Worm (Caenorhabditis elegans) whole organism, late embryonic: ENCODE data around the gene Y49E10.16.
"Not testable (repeated sequence)": the region's sequence is repeated elsewhere in the genome, so short reads cannot be mapped to it uniquely, and the experiment has no call there.

Experiments used
- C08G9.2 ChIP-seq: sonication (generic microtip); optimal IDR thresholded peaks from 2 replicates; lab custom pipeline; 2016; ENCODE audit warnings: mild to moderate bottlenecking, missing genetic modification characterization, moderate library complexity, missing compliant biosample characterization
- C38D4.7 ChIP-seq: fragments of 200-800 bp; sonication (Bioruptor generic); optimal IDR thresholded peaks from 2 replicates; lab custom pipeline; 2018; ENCODE audit warnings: mild to moderate bottlenecking, missing genetic modification characterization, moderate library complexity, missing compliant biosample characterization
- F13H6.1 ChIP-seq: sonication (generic microtip); optimal IDR thresholded peaks from 2 replicates; lab custom pipeline; 2016; ENCODE audit warnings: missing genetic modification characterization, missing compliant biosample characterization
- K02D7.2 ChIP-seq: sonication (generic microtip); optimal IDR thresholded peaks from 2 replicates; lab custom pipeline; 2017; ENCODE audit warnings: mild to moderate bottlenecking, missing genetic modification characterization, missing compliant biosample characterization
- T23F11.4 ChIP-seq: fragments of 200-800 bp; sonication (Bioruptor generic); optimal IDR thresholded peaks from 2 replicates; lab custom pipeline; 2018; ENCODE audit warnings: mild to moderate bottlenecking, missing genetic modification characterization, missing compliant biosample characterization
- Y22D7AL.16 ChIP-seq: sonication (generic microtip); optimal IDR thresholded peaks from 2 replicates; lab custom pipeline; 2016; ENCODE audit warnings: missing genetic modification characterization, missing compliant biosample characterization
- ahr-1 ChIP-seq: sonication (generic microtip); optimal IDR thresholded peaks from 2 replicates; lab custom pipeline; 2016; ENCODE audit warnings: missing genetic modification characterization, missing compliant biosample characterization
- ama-1 ChIP-seq: fragments of 150-350 bp; optimal IDR thresholded peaks from 2 replicates; lab custom pipeline; 2014
- ceh-19 ChIP-seq: fragments of 200-800 bp; sonication (Bioruptor generic); optimal IDR thresholded peaks from 2 replicates; lab custom pipeline; 2018; ENCODE audit warnings: mild to moderate bottlenecking, missing genetic modification characterization, missing compliant biosample characterization
- ceh-24 ChIP-seq: sonication (generic microtip); optimal IDR thresholded peaks from 2 replicates; lab custom pipeline; 2016; ENCODE audit warnings: mild to moderate bottlenecking, missing genetic modification characterization, missing compliant biosample characterization
- ceh-31 ChIP-seq: sonication (generic microtip); optimal IDR thresholded peaks from 2 replicates; lab custom pipeline; 2016; ENCODE audit warnings: missing genetic modification characterization, missing compliant biosample characterization
- ceh-34 ChIP-seq: sonication (generic microtip); optimal IDR thresholded peaks from 2 replicates; lab custom pipeline; 2016; ENCODE audit warnings: mild to moderate bottlenecking, missing genetic modification characterization, missing compliant biosample characterization
- ceh-45 ChIP-seq: fragments of 200-800 bp; sonication (Bioruptor generic); IDR thresholded peaks from 2 replicates; pipeline ENCODE4 v1.3.6; 2022; ENCODE audit warnings: missing genetic modification reagents, missing genetic modification characterization, missing compliant biosample characterization
- ceh-48 ChIP-seq: sonication (generic microtip); optimal IDR thresholded peaks from 2 replicates; lab custom pipeline; 2016; ENCODE audit warnings: missing genetic modification characterization, inconsistent platforms, missing compliant biosample characterization
- che-1 ChIP-seq: sonication (generic microtip); optimal IDR thresholded peaks from 2 replicates; lab custom pipeline; 2016; ENCODE audit warnings: mild to moderate bottlenecking, missing genetic modification characterization, missing compliant biosample characterization
- dmd-4 ChIP-seq: sonication (generic microtip); optimal IDR thresholded peaks from 2 replicates; lab custom pipeline; 2016; ENCODE audit warnings: borderline replicate concordance, missing genetic modification characterization, missing compliant biosample characterization
- dve-1 ChIP-seq: sonication (generic microtip); optimal IDR thresholded peaks from 2 replicates; lab custom pipeline; 2017; ENCODE audit warnings: antibody characterized with exemption, mild to moderate bottlenecking, missing genetic modification characterization, missing compliant biosample characterization
- ets-4 ChIP-seq: sonication (generic microtip); optimal IDR thresholded peaks from 2 replicates; lab custom pipeline; 2016; ENCODE audit warnings: missing genetic modification characterization, missing compliant biosample characterization
- eyg-1 ChIP-seq: sonication (generic microtip); optimal IDR thresholded peaks from 2 replicates; lab custom pipeline; 2016; ENCODE audit warnings: missing genotype, missing genetic modification characterization, missing compliant biosample characterization
- fax-1 ChIP-seq: sonication (generic microtip); optimal IDR thresholded peaks from 2 replicates; lab custom pipeline; 2016; ENCODE audit warnings: missing genotype, missing genetic modification characterization, missing compliant biosample characterization
- fkh-6 ChIP-seq: sonication (generic microtip); optimal IDR thresholded peaks from 2 replicates; lab custom pipeline; 2016; ENCODE audit warnings: missing genetic modification characterization, missing compliant biosample characterization
- gmeb-2 ChIP-seq: sonication (generic microtip); optimal IDR thresholded peaks from 2 replicates; lab custom pipeline; 2016; ENCODE audit warnings: missing genetic modification characterization, inconsistent platforms, missing compliant biosample characterization
- hlh-30 ChIP-seq: sonication (generic microtip); optimal IDR thresholded peaks from 2 replicates; lab custom pipeline; 2017; ENCODE audit warnings: antibody characterized with exemption, missing genetic modification characterization, missing compliant biosample characterization; ENCODE audit not compliant: insufficient read depth
- hlh-6 ChIP-seq: sonication (generic microtip); optimal IDR thresholded peaks from 2 replicates; lab custom pipeline; 2016; ENCODE audit warnings: missing genotype, missing genetic modification characterization, missing compliant biosample characterization
- hlh-8 ChIP-seq: sonication (generic microtip); optimal IDR thresholded peaks from 2 replicates; lab custom pipeline; 2016; ENCODE audit warnings: missing genotype, missing genetic modification characterization, missing compliant biosample characterization
- madf-2 ChIP-seq: sonication (generic microtip); optimal IDR thresholded peaks from 2 replicates; lab custom pipeline; 2017; ENCODE audit warnings: missing genetic modification characterization, missing compliant biosample characterization
- mec-3 ChIP-seq: sonication (generic microtip); optimal IDR thresholded peaks from 2 replicates; lab custom pipeline; 2016; ENCODE audit warnings: borderline replicate concordance, missing genetic modification characterization, missing compliant biosample characterization
- nhr-11 ChIP-seq: fragments of 150-350 bp; optimal IDR thresholded peaks from 2 replicates; lab custom pipeline; 2014; ENCODE audit warnings: missing biosample characterization, missing genetic modification characterization
- nhr-232 ChIP-seq: sonication (generic microtip); optimal IDR thresholded peaks from 2 replicates; lab custom pipeline; 2016; ENCODE audit warnings: missing genetic modification characterization, missing compliant biosample characterization
- npax-4 ChIP-seq: sonication (generic microtip); optimal IDR thresholded peaks from 2 replicates; lab custom pipeline; 2016; ENCODE audit warnings: missing genetic modification characterization, missing compliant biosample characterization
- odd-2 ChIP-seq: sonication (generic microtip); optimal IDR thresholded peaks from 2 replicates; lab custom pipeline; 2017; ENCODE audit warnings: antibody characterized with exemption, mild to moderate bottlenecking, missing genetic modification characterization, missing compliant biosample characterization
- pax-1 ChIP-seq: fragments of 150-350 bp; optimal IDR thresholded peaks from 2 replicates; lab custom pipeline; 2014; ENCODE audit warnings: missing biosample characterization, missing genetic modification characterization
- pha-2 ChIP-seq: sonication (generic microtip); optimal IDR thresholded peaks from 2 replicates; lab custom pipeline; 2017; ENCODE audit warnings: mild to moderate bottlenecking, missing genetic modification characterization, missing compliant biosample characterization
- pqm-1 ChIP-seq: sonication (generic microtip); optimal IDR thresholded peaks from 2 replicates; lab custom pipeline; 2016; ENCODE audit warnings: missing genetic modification characterization, missing compliant biosample characterization
- sox-4 ChIP-seq: sonication (generic microtip); optimal IDR thresholded peaks from 2 replicates; lab custom pipeline; 2017; ENCODE audit warnings: mild to moderate bottlenecking, missing genetic modification characterization, inconsistent platforms, missing compliant biosample characterization
- syd-9 ChIP-seq: sonication (generic microtip); optimal IDR thresholded peaks from 2 replicates; lab custom pipeline; 2016; ENCODE audit warnings: mild to moderate bottlenecking, missing genetic modification characterization, moderate library complexity, missing compliant biosample characterization
- tbx-7 ChIP-seq: sonication (generic microtip); optimal IDR thresholded peaks from 2 replicates; lab custom pipeline; 2016; ENCODE audit warnings: missing genotype, missing genetic modification characterization, missing compliant biosample characterization
- ttx-3 ChIP-seq: sonication (generic microtip); optimal IDR thresholded peaks from 2 replicates; lab custom pipeline; 2016; ENCODE audit warnings: missing genetic modification reagents, missing genetic modification characterization, missing compliant biosample characterization
- unc-3 ChIP-seq, 2 experiments: fragments of 200-800 bp in 1 of 2; sonication (Bioruptor generic) in 1 of 2; sonication (generic microtip) in 1 of 2; conservative IDR thresholded peaks in 1 of 2; optimal IDR thresholded peaks in 1 of 2; 2 replicates each; pipeline versions ENCODE4 v1.3.6 to Lab custom; 2016 to 2022; ENCODE audit warnings: missing compliant biosample characterization in 2 of 2, missing genetic modification characterization in 2 of 2, missing genetic modification reagents in 1 of 2
- unc-42 ChIP-seq: sonication (generic microtip); optimal IDR thresholded peaks from 2 replicates; lab custom pipeline; 2016; ENCODE audit warnings: missing genotype, missing genetic modification characterization, missing compliant biosample characterization
- unc-55 ChIP-seq: sonication (generic microtip); optimal IDR thresholded peaks from 2 replicates; lab custom pipeline; 2017; ENCODE audit warnings: missing biosample characterization, missing genetic modification reagents, missing genetic modification characterization

Y49E10.16 gene

ce11 chrIII:12430209-12430608 lies at the start of gene Y49E10.16:
TSS of gene Y49E10.16 (plus strand) at chrIII:12430509.
- TF ChIP-seq ceh-31 (tag; lab: Kevin White, UChicago) (no peak), unc-42 (tag; lab: Kevin White, UChicago) (no peak), fkh-6 (no peak), ahr-1 (no peak)

DNA sequence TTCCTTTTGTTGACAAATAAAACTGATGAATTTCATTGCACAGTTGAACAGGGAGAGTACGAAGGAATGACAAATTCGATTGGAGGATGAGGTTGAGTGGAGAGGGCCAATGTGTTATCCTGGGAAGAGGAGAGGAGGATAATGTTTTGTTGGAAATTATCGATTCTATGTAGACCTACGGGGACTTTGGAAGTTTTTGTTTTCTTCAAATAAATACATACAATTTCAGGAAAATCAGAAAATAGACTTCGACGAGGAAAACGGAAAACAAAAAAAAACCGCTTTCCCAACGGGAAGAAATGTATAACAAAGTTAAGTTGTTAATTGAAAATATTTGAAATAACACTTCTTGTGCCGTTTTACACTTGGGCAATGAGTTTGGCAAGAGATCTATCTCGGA lies 46.6 kb upstream of the Y49E10.16 start, which contains the start of gene Y49E10.4:
Gene Y49E10.4 (minus strand): TSS at position 101 of the 400 bp plus-strand sequence.
- not testable (repeated sequence) for TF ChIP-seq hlh-30, nhr-232, dmd-4
- TF ChIP-seq, all 69 proteins: peak for 0; not testable (repeated sequence) for 69

ce11 chrIII:12386597-12386996 lies 43.7 kb upstream of the Y49E10.16 start, which contains the start of gene Y49E10.30:
TSS of gene Y49E10.30 (plus strand) at chrIII:12386897.
- not testable (repeated sequence) for TF ChIP-seq unc-3 (GFP tag; conservative IDR thresholded peaks at IDR 0.05; lab: Robert Waterston, UW); unc-3 (tag; optimal IDR thresholded peaks at IDR 0.05; lab: Kevin White, UChicago); F13H6.1; syd-9 (tag; lab: Kevin White, UChicago)
- TF ChIP-seq, all 69 proteins: peak for 0; not testable (repeated sequence) for 69

DNA sequence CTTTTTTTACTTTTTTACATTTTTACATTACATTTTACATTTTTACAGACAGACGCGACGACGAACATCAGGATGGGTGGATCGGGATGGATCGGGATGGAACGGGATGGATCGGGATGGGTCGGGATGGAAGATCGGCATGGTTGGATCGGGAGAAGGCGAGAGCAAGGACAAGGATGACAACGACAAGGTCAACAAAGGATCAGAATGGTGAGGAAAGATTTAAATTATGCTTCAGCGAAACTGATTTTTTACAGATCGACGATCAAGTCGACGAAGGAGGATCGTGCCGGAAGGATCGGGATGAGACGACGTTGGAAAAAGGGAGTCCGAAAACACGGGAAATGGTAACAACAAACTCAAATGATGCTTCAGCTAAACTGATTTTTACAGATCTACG lies 42.2 kb upstream of the Y49E10.16 start:
- TF ChIP-seq dve-1 (tag; lab: Kevin White, UChicago) (no peak), ets-4 (tag; lab: Kevin White, UChicago) (no peak), hlh-6 (no peak), ceh-45 (GFP tag; lab: Robert Waterston, UW) (no peak), tbx-7 (no peak), pha-2 (no peak), gmeb-2 (no peak), fkh-6 (no peak), ttx-3 (no peak), ceh-48 (tag; lab: Kevin White, UChicago) (no peak), T23F11.4 (GFP tag; lab: Kevin White, UChicago) (no peak), hlh-30 (no peak), hlh-8 (tag; lab: Kevin White, UChicago) (no peak), ama-1 (lab: Kevin White, UChicago) (no peak), pax-1 (no peak)

ce11 chrIII:12395085-12395484 lies 35.2 kb upstream of the Y49E10.16 start, which contains the start of gene Y49E10.10:
TSS of gene Y49E10.10 (plus strand) at chrIII:12395465.
- TF ChIP-seq npax-4 (no peak), ceh-48 (tag; lab: Kevin White, UChicago) (peak; percentile 44)

DNA sequence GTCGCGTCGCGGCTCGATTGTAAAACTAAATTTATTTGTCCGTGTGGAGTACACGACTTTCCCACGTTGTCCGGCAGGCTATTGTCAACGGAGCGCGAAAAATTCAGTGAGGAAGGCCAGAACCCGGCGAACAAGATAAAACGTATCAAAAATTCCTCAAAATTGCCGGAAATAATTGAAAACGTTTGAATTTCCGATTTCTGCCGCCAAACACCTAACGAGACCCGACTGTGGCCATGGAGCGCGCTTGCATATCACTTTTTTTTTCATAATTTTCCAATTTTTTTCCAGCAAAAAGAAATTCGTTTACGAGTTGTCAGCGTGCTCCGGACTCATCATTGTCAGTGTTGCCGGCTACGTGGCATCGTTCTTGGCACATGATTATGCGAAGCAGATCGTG lies 31.8 kb upstream of the Y49E10.16 start:
- TF ChIP-seq ceh-19 (GFP tag; lab: Kevin White, UChicago): no peak
- no peak for TF ChIP-seq tbx-7
- no peak for TF ChIP-seq ceh-24 (tag; lab: Kevin White, UChicago)
- TF ChIP-seq, all 69 proteins: peak for 0

DNA sequence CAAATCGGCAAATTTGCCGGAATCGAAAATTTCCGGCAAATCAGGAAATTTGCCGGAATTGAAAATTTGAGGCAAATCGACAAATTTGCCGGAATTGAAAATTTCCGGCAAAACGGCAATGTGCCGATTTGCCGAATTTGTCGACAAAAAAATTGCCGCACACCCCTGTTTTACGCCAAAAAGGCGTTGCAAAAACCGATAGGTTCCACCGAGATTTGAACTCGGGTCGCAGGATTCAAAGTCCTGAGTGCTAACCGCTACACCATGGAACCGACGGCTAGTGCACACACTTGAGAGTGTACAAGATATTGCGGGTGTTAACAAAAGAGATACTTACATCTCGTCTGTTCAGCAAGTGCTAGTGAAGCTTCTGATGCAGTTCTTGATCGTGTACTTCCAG lies 30.6 kb upstream of the Y49E10.16 start:
- TF ChIP-seq nhr-11 (tag; lab: Kevin White, UChicago) (no peak), ahr-1 (no peak), mec-3 (no peak), pha-2 (no peak), tbx-7 (no peak), unc-55 (no peak), eyg-1 (tag; lab: Kevin White, UChicago) (no peak), ceh-34 (peak; percentile 12), fax-1 (tag; lab: Kevin White, UChicago) (no peak), K02D7.2 (tag; lab: Kevin White, UChicago) (no peak), ceh-48 (tag; lab: Kevin White, UChicago) (peak; percentile 13), F13H6.1 (no peak), C08G9.2 (peak; percentile 58), che-1 (tag; lab: Kevin White, UChicago) (peak; percentile 68), Y22D7AL.16 (tag; lab: Kevin White, UChicago) (peak; percentile 33), odd-2 (tag; lab: Kevin White, UChicago) (no peak), pqm-1 (no peak), C38D4.7 (GFP tag; lab: Kevin White, UChicago) (peak; percentile 67), ttx-3 (peak; percentile 32), sox-4 (tag; lab: Kevin White, UChicago) (peak; percentile 36), madf-2 (no peak), nhr-232 (peak; percentile 23)
